Worm (Caenorhabditis elegans) whole organism, L4 larva: Measurements from ENCODE around the gene mrps-34.

Source experiments
- D1046.2 ChIP-seq: fragments of 200-800 bp; sonication (Bioruptor generic); IDR thresholded peaks from 2 replicates; pipeline ENCODE4 v1.3.6; 2022; ENCODE audit warnings: missing genetic modification characterization, missing compliant biosample characterization
- F10B5.3 ChIP-seq: sonication (generic microtip); optimal IDR thresholded peaks from 2 replicates; lab custom pipeline; 2016; ENCODE audit warnings: mild to moderate bottlenecking, missing genetic modification characterization, missing compliant biosample characterization
- R02D3.7 ChIP-seq: fragments of 150-350 bp; sonication (generic microtip); optimal IDR thresholded peaks from 3 replicates; lab custom pipeline; 2014; ENCODE audit warnings: missing biosample characterization, missing genetic modification characterization
- T26A8.4 ChIP-seq: fragments of 200-800 bp; sonication (Bioruptor generic); IDR thresholded peaks from 2 replicates; pipeline ENCODE4 v1.3.6; 2022; ENCODE audit warnings: missing genetic modification characterization, missing compliant biosample characterization
- Y48G9A.11 ChIP-seq: fragments of 200-800 bp; sonication (Bioruptor generic); IDR thresholded peaks from 2 replicates; pipeline ENCODE4 v1.3.6; 2022; ENCODE audit warnings: missing genetic modification reagents, missing genetic modification characterization, missing compliant biosample characterization
- Y75B8A.6 ChIP-seq: fragments of 200-800 bp; sonication (Bioruptor generic); IDR thresholded peaks from 2 replicates; pipeline ENCODE4 v1.3.6; 2022; ENCODE audit warnings: missing genetic modification reagents, missing genetic modification characterization, missing compliant biosample characterization
- ama-1 ChIP-seq: fragments of 150-350 bp; optimal IDR thresholded peaks from 2 replicates; lab custom pipeline; 2014; ENCODE audit warnings: inconsistent platforms, mixed read lengths
- attf-4 ChIP-seq: sonication (generic microtip); optimal IDR thresholded peaks from 3 replicates; lab custom pipeline; 2017; ENCODE audit warnings: missing biosample characterization, missing genetic modification characterization
- ceh-20 ChIP-seq: fragments of 200-800 bp; sonication (Bioruptor generic); IDR thresholded peaks from 2 replicates; pipeline ENCODE4 v1.3.6; 2022; ENCODE audit warnings: missing genetic modification reagents, missing genetic modification characterization, missing compliant biosample characterization
- ceh-28 ChIP-seq: fragments of 150-350 bp; optimal IDR thresholded peaks from 2 replicates; lab custom pipeline; 2014; ENCODE audit warnings: missing biosample characterization, missing genetic modification reagents, missing genetic modification characterization
- ctbp-1 ChIP-seq: fragments of 200-800 bp; sonication (Bioruptor generic); IDR thresholded peaks from 2 replicates; pipeline ENCODE4 v1.3.6; 2022; ENCODE audit warnings: missing genetic modification reagents, missing genetic modification characterization, missing compliant biosample characterization
- daf-16 ChIP-seq, 3 experiments: sonication (generic microtip); optimal IDR thresholded peaks; 2 replicates each; lab custom pipeline; 2016 to 2017; ENCODE audit warnings: missing genetic modification characterization in 3 of 3, missing genetic modification reagents in 3 of 3, mild to moderate bottlenecking in 2 of 3, missing compliant biosample characterization in 2 of 3, missing biosample characterization in 1 of 3, moderate library complexity in 1 of 3
- daf-8 ChIP-seq: fragments of 200-800 bp; sonication (Bioruptor generic); IDR thresholded peaks from 2 replicates; pipeline ENCODE4 v1.3.6; 2022; ENCODE audit warnings: missing genetic modification characterization, missing compliant biosample characterization
- dmd-6 ChIP-seq: fragments of 200-800 bp; sonication (Bioruptor generic); IDR thresholded peaks from 2 replicates; pipeline ENCODE4 v1.3.6; 2022; ENCODE audit warnings: missing genetic modification reagents, missing genetic modification characterization, missing compliant biosample characterization
- dmd-8 ChIP-seq: fragments of 200-800 bp; sonication (Bioruptor generic); IDR thresholded peaks from 2 replicates; pipeline ENCODE4 v1.3.6; 2022; ENCODE audit warnings: missing genetic modification characterization, missing compliant biosample characterization
- egl-43 ChIP-seq: fragments of 200-800 bp; sonication (Bioruptor generic); IDR thresholded peaks from 2 replicates; pipeline ENCODE4 v1.3.6; 2022; ENCODE audit warnings: missing genetic modification reagents, missing genetic modification characterization, missing compliant biosample characterization
- hif-1 ChIP-seq, 2 experiments: sonication (generic microtip); optimal IDR thresholded peaks; 2 replicates each; lab custom pipeline; 2016 to 2017; ENCODE audit warnings: missing compliant biosample characterization in 2 of 2, missing genetic modification characterization in 2 of 2, missing genetic modification reagents in 2 of 2, missing genotype in 2 of 2, mild to moderate bottlenecking in 1 of 2
- hlh-11 ChIP-seq: fragments of 200-800 bp; sonication (Bioruptor generic); optimal IDR thresholded peaks from 2 replicates; lab custom pipeline; 2018; ENCODE audit warnings: mild to moderate bottlenecking, missing genetic modification characterization, missing compliant biosample characterization
- hmg-1.1 ChIP-seq: fragments of 200-800 bp; sonication (Bioruptor generic); IDR thresholded peaks from 2 replicates; pipeline ENCODE4 v1.3.6; 2022; ENCODE audit warnings: missing genetic modification reagents, missing genetic modification characterization, missing compliant biosample characterization
- lim-7 ChIP-seq: fragments of 200-800 bp; sonication (Bioruptor generic); IDR thresholded peaks from 2 replicates; pipeline ENCODE4 v1.3.6; 2022; ENCODE audit warnings: missing genetic modification characterization, missing compliant biosample characterization
- lin-1 ChIP-seq: fragments of 200-800 bp; sonication (Bioruptor generic); IDR thresholded peaks from 2 replicates; pipeline ENCODE4 v1.3.6; 2022; ENCODE audit warnings: missing genetic modification reagents, missing genetic modification characterization, missing compliant biosample characterization
- lin-29 ChIP-seq: fragments of 200-800 bp; sonication (Bioruptor generic); IDR thresholded peaks from 2 replicates; pipeline ENCODE4 v1.3.6; 2022; ENCODE audit warnings: missing genetic modification reagents, missing genetic modification characterization, missing compliant biosample characterization
- lin-38 ChIP-seq: fragments of 200-800 bp; sonication (Bioruptor generic); IDR thresholded peaks from 2 replicates; pipeline ENCODE4 v1.3.6; 2022; ENCODE audit warnings: missing genetic modification reagents, missing genetic modification characterization, missing compliant biosample characterization
- lin-39 ChIP-seq: fragments of 150-350 bp; optimal IDR thresholded peaks from 2 replicates; lab custom pipeline; 2014; ENCODE audit warnings: missing biosample characterization, missing genetic modification reagents, missing genetic modification characterization
- madf-5 ChIP-seq, 2 experiments: fragments of 200-800 bp; sonication (Bioruptor generic); IDR thresholded peaks; 2 replicates each; pipeline ENCODE4 v1.3.6; 2022; ENCODE audit warnings: missing compliant biosample characterization in 2 of 2, missing genetic modification characterization in 2 of 2
- madf-9 ChIP-seq: fragments of 200-800 bp; sonication (Bioruptor generic); conservative IDR thresholded peaks from 2 replicates; pipeline ENCODE4 v1.3.6; 2022; ENCODE audit warnings: missing genetic modification reagents, missing genetic modification characterization, missing compliant biosample characterization
- mdl-1 ChIP-seq, 2 experiments: fragments of 150-350 bp in 1 of 2; sonication (generic microtip) in 1 of 2; optimal IDR thresholded peaks; 2 replicates each; lab custom pipeline; 2014 to 2017; ENCODE audit warnings: missing biosample characterization in 2 of 2, missing genetic modification characterization in 2 of 2
- mep-1 ChIP-seq: fragments of 150-350 bp; sonication (generic microtip); optimal IDR thresholded peaks from 3 replicates; lab custom pipeline; 2014; ENCODE audit warnings: missing biosample characterization, missing genetic modification characterization
- mxl-2 ChIP-seq: fragments of 200-800 bp; sonication (Bioruptor generic); conservative IDR thresholded peaks from 2 replicates; pipeline ENCODE4 v1.3.6; 2022; ENCODE audit warnings: missing genetic modification reagents, missing genetic modification characterization, missing compliant biosample characterization
- mxl-3 ChIP-seq: fragments of 200-800 bp; sonication (Bioruptor generic); optimal IDR thresholded peaks from 2 replicates; lab custom pipeline; 2018; ENCODE audit warnings: mild to moderate bottlenecking, missing genetic modification characterization, missing compliant biosample characterization
- nhr-102 ChIP-seq: sonication (generic microtip); optimal IDR thresholded peaks from 2 replicates; lab custom pipeline; 2016; ENCODE audit warnings: mild to moderate bottlenecking, missing genetic modification characterization, moderate library complexity, missing compliant biosample characterization
- nhr-25 ChIP-seq: sonication (generic microtip); optimal IDR thresholded peaks from 2 replicates; lab custom pipeline; 2017; ENCODE audit warnings: missing genetic modification characterization, mild to moderate bottlenecking, missing compliant biosample characterization, antibody characterized with exemption, moderate library complexity, borderline replicate concordance; ENCODE audit not compliant: insufficient read depth
- nhr-28 ChIP-seq: fragments of 150-350 bp; optimal IDR thresholded peaks from 2 replicates; lab custom pipeline; 2014; ENCODE audit warnings: missing biosample characterization, missing genetic modification characterization
- nhr-41 ChIP-seq: fragments of 200-800 bp; sonication (Bioruptor generic); IDR thresholded peaks from 2 replicates; pipeline ENCODE4 v1.3.6; 2022; ENCODE audit warnings: missing genetic modification reagents, missing genetic modification characterization, missing compliant biosample characterization
- nhr-42 ChIP-seq: fragments of 200-800 bp; sonication (Bioruptor generic); IDR thresholded peaks from 2 replicates; pipeline ENCODE4 v1.3.6; 2022; ENCODE audit warnings: missing genetic modification characterization, missing compliant biosample characterization
- nhr-48 ChIP-seq: sonication (generic microtip); optimal IDR thresholded peaks from 2 replicates; lab custom pipeline; 2016; ENCODE audit warnings: mild to moderate bottlenecking, missing genetic modification characterization, missing compliant biosample characterization
- nhr-77 ChIP-seq: fragments of 150-350 bp; optimal IDR thresholded peaks from 2 replicates; lab custom pipeline; 2014; ENCODE audit warnings: missing biosample characterization, missing genetic modification characterization
- pha-4 ChIP-seq, 2 experiments: fragments of 150-350 bp in 1 of 2; fragments of 200-800 bp in 1 of 2; sonication (Bioruptor generic) in 1 of 2; IDR thresholded peaks in 1 of 2; optimal IDR thresholded peaks in 1 of 2; 2 replicates each; pipeline versions ENCODE4 v1.3.6 to Lab custom; 2014 to 2022; ENCODE audit warnings: missing genetic modification characterization in 2 of 2, missing genetic modification reagents in 2 of 2, missing biosample characterization in 1 of 2, missing compliant biosample characterization in 1 of 2
- pqm-1 ChIP-seq: sonication (generic microtip); optimal IDR thresholded peaks from 2 replicates; lab custom pipeline; 2017; ENCODE audit warnings: missing biosample characterization, missing genetic modification characterization
- rbr-2 ChIP-seq: sonication (generic microtip); optimal IDR thresholded peaks from 2 replicates; lab custom pipeline; 2016; ENCODE audit warnings: missing genotype, missing genetic modification characterization, missing compliant biosample characterization
- saeg-2 ChIP-seq: fragments of 200-800 bp; sonication (Bioruptor generic); IDR thresholded peaks from 2 replicates; pipeline ENCODE4 v1.3.6; 2022; ENCODE audit warnings: missing genetic modification reagents, missing genetic modification characterization, missing compliant biosample characterization
- sdz-12 ChIP-seq: fragments of 200-800 bp; sonication (Bioruptor generic); optimal IDR thresholded peaks from 2 replicates; lab custom pipeline; 2018; ENCODE audit warnings: mild to moderate bottlenecking, missing genetic modification characterization, missing compliant biosample characterization
- snpc-1.2 ChIP-seq: fragments of 200-800 bp; sonication (Bioruptor generic); IDR thresholded peaks from 2 replicates; pipeline ENCODE4 v1.3.6; 2022; ENCODE audit warnings: missing genetic modification reagents, missing genetic modification characterization, missing compliant biosample characterization
- spr-1 ChIP-seq: sonication (generic microtip); optimal IDR thresholded peaks from 2 replicates; lab custom pipeline; 2016; ENCODE audit warnings: mild to moderate bottlenecking, missing genetic modification characterization, missing compliant biosample characterization
- spr-3 ChIP-seq: fragments of 200-800 bp; sonication (Bioruptor generic); optimal IDR thresholded peaks from 2 replicates; lab custom pipeline; 2018; ENCODE audit warnings: mild to moderate bottlenecking, missing genetic modification characterization, missing compliant biosample characterization
- vab-7 ChIP-seq: fragments of 200-800 bp; sonication (Bioruptor generic); IDR thresholded peaks from 2 replicates; pipeline ENCODE4 v1.3.6; 2022; ENCODE audit warnings: missing genetic modification reagents, missing genetic modification characterization, missing compliant biosample characterization
- zfp-2 ChIP-seq: sonication (generic microtip); optimal IDR thresholded peaks from 2 replicates; lab custom pipeline; 2016; ENCODE audit warnings: mild to moderate bottlenecking, missing genetic modification characterization, missing compliant biosample characterization

mrps-34 gene

DNA sequence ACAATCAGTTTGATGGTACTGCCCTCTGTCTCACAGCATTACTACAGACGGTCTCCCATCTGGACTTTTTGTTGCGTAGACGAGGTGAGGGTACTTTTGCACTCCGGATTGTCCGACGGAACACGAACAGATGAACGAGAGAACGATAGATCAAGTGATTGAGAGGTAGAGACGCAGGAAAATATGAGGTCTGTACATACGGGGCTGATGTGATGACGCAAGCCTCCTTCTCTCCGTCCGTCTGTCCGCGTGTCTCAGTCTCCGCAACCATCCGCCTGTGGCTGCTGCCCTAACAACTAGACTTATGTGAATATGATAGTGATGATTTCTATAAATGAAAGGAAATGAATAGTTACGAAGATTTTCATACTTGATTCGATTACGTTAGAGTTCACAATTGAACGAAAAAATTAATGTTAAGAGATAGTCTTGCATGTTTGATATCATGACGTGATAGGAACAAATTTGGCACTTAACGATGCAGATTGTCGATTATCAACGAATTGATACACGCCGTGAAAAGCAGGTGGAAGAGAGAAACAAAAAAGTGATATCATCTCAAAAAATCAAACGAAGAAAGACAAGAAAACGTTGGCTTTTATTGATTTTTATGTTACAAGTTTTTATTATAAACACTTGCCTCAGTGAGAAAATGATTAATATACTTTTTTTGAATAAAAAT, 39.6 kb downstream of the mrps-34 start (continued):
- TF ChIP-seq dmd-6 (GFP tag; lab: Robert Waterston, UW), result peak; percentile 74
- no peak for TF ChIP-seq nhr-102 (tag; lab: Kevin White, UChicago)
- TF ChIP-seq nhr-28, result peak; percentile 74
- TF ChIP-seq Y48G9A.11 (GFP tag; lab: Robert Waterston, UW), result no peak
- no peak for TF ChIP-seq sdz-12
- no peak for TF ChIP-seq attf-4 (tag; lab: Kevin White, UChicago)
- TF ChIP-seq egl-43, result 0 out of 2 replicates have a peak, but pooled peaks have one; percentile 35
- TF ChIP-seq spr-1 (tag; lab: Kevin White, UChicago), result no peak
- no peak for TF ChIP-seq nhr-25
- TF ChIP-seq daf-16 (GFP tag; optimal IDR thresholded peaks at IDR 0.05; lab: Kevin White, UChicago), result no peak
- peak; percentile 57 for TF ChIP-seq daf-16 (tag; optimal IDR thresholded peaks at IDR 0.05; lab: Kevin White, UChicago)
- no peak for TF ChIP-seq Y75B8A.6
- no peak for TF ChIP-seq ceh-20 (GFP tag; lab: Robert Waterston, UW)
- no peak for TF ChIP-seq snpc-1.2 (GFP tag; lab: Robert Waterston, UW)
- TF ChIP-seq lin-39, result no peak
- TF ChIP-seq lim-7 (GFP tag; lab: Robert Waterston, UW), result no peak
- TF ChIP-seq vab-7 (GFP tag; lab: Robert Waterston, UW), result no peak
- peak; percentile 43; the same call in 1 of the 2 replicates for TF ChIP-seq hmg-1.1 (GFP tag; lab: Robert Waterston, UW)
- TF ChIP-seq ctbp-1 (GFP tag; lab: Robert Waterston, UW), result peak; percentile 14; the same call in 1 of the 2 replicates
- no peak for TF ChIP-seq pha-4 (GFP tag; IDR thresholded peaks at IDR 0.05; lab: Robert Waterston, UW)
- no peak for TF ChIP-seq pha-4 (tag; optimal IDR thresholded peaks at IDR 0.05; lab: Kevin White, UChicago)
- TF ChIP-seq ama-1, result no peak
- peak; percentile 28; the same call in 1 of the 2 replicates for TF ChIP-seq madf-9 (GFP tag; lab: Robert Waterston, UW)
- TF ChIP-seq lin-29 (GFP tag; lab: Robert Waterston, UW), result no peak
- TF ChIP-seq T26A8.4, result peak; percentile 50
- TF ChIP-seq hif-1 (tag; optimal IDR thresholded peaks at IDR 0.05; lab: Kevin White, UChicago), result no peak
- no peak for TF ChIP-seq lin-1 (GFP tag; lab: Robert Waterston, UW)
- no peak for TF ChIP-seq rbr-2 (tag; lab: Kevin White, UChicago)
- TF ChIP-seq madf-5 (GFP tag; IDR thresholded peaks at IDR 0.05; lab: Robert Waterston, UW), result no peak
- no peak for TF ChIP-seq daf-8 (GFP tag; lab: Robert Waterston, UW)
- no peak for TF ChIP-seq ceh-28
- TF ChIP-seq spr-3 (GFP tag; lab: Kevin White, UChicago), result no peak
- TF ChIP-seq pqm-1 (tag; lab: Kevin White, UChicago), result peak; percentile 75
- no peak for TF ChIP-seq D1046.2 (GFP tag; lab: Robert Waterston, UW)
- TF ChIP-seq F10B5.3 (tag; lab: Kevin White, UChicago), result no peak
- no peak for TF ChIP-seq lin-38 (GFP tag; lab: Robert Waterston, UW)
- no peak for TF ChIP-seq R02D3.7
- no peak for TF ChIP-seq mxl-2 (GFP tag; lab: Robert Waterston, UW)

DNA sequence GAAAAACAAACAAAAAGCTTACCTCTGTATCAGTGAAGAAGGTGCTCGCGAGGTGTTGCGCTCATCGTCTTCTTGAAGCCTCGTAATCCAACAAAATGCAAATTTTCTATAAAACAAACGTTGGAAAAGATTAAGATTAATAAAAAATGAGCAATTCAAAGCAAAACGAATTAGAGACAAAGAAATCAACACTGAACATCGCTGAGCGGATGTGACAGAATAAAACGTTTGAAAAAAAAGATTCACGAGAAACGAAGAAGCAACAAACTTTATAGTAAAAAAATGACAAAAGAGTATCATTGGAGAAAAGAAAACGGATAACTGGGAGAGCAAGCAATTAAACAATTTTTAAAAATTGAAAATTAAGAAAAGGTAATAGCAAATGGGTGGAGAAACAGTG, 43.3 kb downstream of the mrps-34 start, which contains the start of the genes C07G2.5 and atf-7:
TSS of gene C07G2.5 (minus strand) at position 101 of the 400 bp plus-strand sequence.
TSS of gene atf-7 (minus strand) at position 108 of the 400 bp plus-strand sequence.
- TF ChIP-seq ama-1 (peak; percentile 85), D1046.2 (GFP tag; lab: Robert Waterston, UW) (no peak)

DNA sequence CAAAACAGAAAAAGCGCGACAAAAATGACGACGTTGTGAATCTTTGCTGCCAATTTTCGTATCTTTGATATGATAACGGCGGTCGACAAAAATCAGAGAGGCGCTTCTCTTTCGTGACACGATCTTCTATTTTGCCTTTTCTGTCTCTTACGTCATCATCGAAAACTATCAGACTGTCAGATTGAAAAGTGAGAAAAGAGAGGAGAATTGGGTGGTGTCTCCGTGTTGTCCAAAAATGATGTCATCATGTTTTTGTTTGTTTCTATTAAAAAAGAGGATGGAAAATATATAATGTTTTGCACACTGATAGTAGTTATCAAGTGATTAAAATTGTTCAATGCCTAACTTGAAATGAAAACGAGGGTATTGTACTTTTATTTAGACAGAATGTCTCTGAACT, 46.2 kb downstream of the mrps-34 start:
- TF ChIP-seq mxl-3 (GFP tag; lab: Kevin White, UChicago), result peak; percentile 46
- no peak for TF ChIP-seq attf-4 (tag; lab: Kevin White, UChicago)
- TF ChIP-seq nhr-41 (GFP tag; lab: Robert Waterston, UW), result peak; percentile 39; the same call in 1 of the 2 replicates
- TF ChIP-seq nhr-77 (tag; lab: Kevin White, UChicago), result peak; percentile 55
- peak; percentile 61 for TF ChIP-seq ama-1
- TF ChIP-seq nhr-102 (tag; lab: Kevin White, UChicago), result peak; percentile 82
- TF ChIP-seq nhr-42 (GFP tag; lab: Robert Waterston, UW), result 0 out of 2 replicates have a peak, but pooled peaks have one; percentile 38
- peak; percentile 88 for TF ChIP-seq nhr-48 (tag; lab: Kevin White, UChicago)
- TF ChIP-seq dmd-8, result no peak
- peak; percentile 93 for TF ChIP-seq hlh-11 (tag; lab: Kevin White, UChicago)
- no peak for TF ChIP-seq zfp-2 (tag; lab: Kevin White, UChicago)
- peak; percentile 58 for TF ChIP-seq mep-1 (tag; lab: Kevin White, UChicago)
- peak; percentile 41; the same call in 1 of the 2 replicates for TF ChIP-seq saeg-2 (GFP tag; lab: Robert Waterston, UW)
- peak in 1 of 2 experiments; percentile 72 for TF ChIP-seq mdl-1 (tag; optimal IDR thresholded peaks at IDR 0.05; lab: Kevin White, UChicago)
